Worm (Caenorhabditis elegans) whole organism, dauer: ENCODE results near the gene T10D4.14.
"Not testable (repeated sequence)": the region's sequence is repeated elsewhere in the genome, so short reads cannot be mapped to it uniquely, and the experiment has no call there.

Experiments
- unc-62 ChIP-seq: sonication (generic microtip); optimal IDR thresholded peaks from 2 replicates; lab custom pipeline; 2017; ENCODE audit warnings: missing biosample characterization, missing genetic modification reagents, missing genetic modification characterization

Gene T10D4.14

DNA sequence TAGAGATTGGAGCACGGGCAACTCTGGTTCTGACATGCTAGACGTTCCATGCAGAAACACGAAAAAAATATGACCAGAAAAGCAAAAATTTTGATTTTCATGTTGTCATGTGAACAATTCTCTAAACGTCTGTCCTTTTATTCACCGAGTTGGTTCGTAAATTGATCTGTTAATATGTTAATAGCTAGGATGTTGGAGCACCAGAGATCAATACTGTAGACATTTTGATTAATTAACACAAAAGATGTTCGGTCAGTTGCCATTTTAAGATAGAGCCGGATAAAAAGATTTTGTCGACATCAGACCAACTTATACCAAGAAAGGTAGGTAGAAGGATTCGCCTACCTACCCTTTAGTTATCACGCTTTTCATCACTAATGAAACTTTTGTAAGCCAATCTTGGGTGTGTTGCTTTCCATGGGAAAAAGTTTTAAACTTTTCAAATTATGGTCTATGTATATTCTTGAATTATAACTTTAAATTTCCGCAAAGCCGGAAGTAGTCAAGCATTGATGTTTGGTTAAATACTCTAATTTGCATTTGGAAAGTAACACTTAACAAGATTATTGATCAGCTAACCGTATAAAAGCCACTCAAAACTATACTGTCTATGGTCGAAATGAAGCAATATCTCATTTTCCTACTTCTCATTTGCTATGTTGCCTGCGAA is 1.9 kb downstream of the T10D4.14 start, which contains the start of the genes T10D4.11 and T10D4.1:
TSS of gene T10D4.11 (minus strand) at position 101 of the 670 bp plus-strand sequence.
TSS of gene T10D4.1 (plus strand) at position 620 of the 670 bp plus-strand sequence.
- no peak for TF ChIP-seq unc-62 (GFP tag; lab: Kevin White, UChicago)

DNA sequence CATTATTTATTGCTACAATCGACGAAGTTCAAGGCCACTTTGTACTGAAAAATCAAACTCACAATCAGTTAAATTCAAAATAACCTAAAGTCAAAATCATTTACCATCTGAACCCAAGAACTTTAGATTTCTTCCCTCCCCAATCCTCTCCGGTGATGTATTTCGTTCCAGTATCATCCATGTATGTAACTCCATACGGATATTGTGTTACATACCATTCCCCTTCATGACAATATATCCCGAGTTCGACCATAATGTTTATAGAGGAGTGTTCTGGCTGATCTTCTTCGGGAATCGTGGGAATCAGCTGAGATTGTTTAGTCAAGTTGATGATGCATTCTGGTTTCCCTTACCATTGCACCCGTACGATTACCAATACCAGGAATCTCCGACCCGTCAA is 3.1 kb downstream of the T10D4.14 start:
- no peak for TF ChIP-seq unc-62 (GFP tag; lab: Kevin White, UChicago)

- no peak for TF ChIP-seq unc-62 (GFP tag; lab: Kevin White, UChicago)
Observed at ce11 chrII:3145842-3146241, 5.7 kb downstream of the T10D4.14 start, which contains the start of gene T10D4.15. T10D4.15 (plus strand) TSS chrII:3146142.

- TF ChIP-seq unc-62 (GFP tag; lab: Kevin White, UChicago): not testable (repeated sequence)
Observed at ce11 chrII:3144552-3144951, 7.0 kb downstream of the T10D4.14 start, which contains the start of gene sri-43. sri-43 (minus strand) TSS chrII:3144652.

ce11 chrII:3142855-3143254 is 8.7 kb downstream of the T10D4.14 start, which contains the start of gene sri-42:
sri-42 (minus strand) TSS chrII:3142955.
- TF ChIP-seq unc-62 (GFP tag; lab: Kevin White, UChicago): not testable (repeated sequence)

DNA sequence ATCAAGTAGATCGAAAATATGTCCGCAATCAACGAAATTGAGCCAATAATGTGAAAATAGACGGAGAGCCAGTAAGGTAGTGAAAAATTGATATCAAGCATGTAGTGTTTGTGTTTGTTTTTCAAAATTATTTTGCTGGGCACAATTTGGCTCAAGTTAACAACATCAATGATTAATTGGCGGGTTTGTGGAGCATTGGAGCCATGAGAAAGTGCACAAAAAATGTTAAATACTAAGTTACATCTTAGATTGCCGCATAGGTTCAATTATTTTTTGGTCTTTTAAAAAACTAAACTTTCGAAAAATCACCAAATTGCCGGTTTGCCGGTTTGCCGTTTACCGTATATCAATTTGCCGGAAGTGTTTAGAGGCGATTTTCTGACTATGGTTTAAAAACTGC is 13.7 kb downstream of the T10D4.14 start, which contains the start of gene sri-54:
TSS of gene sri-54 (minus strand) at position 101 of the 400 bp plus-strand sequence.
- no peak for TF ChIP-seq unc-62 (GFP tag; lab: Kevin White, UChicago)

DNA sequence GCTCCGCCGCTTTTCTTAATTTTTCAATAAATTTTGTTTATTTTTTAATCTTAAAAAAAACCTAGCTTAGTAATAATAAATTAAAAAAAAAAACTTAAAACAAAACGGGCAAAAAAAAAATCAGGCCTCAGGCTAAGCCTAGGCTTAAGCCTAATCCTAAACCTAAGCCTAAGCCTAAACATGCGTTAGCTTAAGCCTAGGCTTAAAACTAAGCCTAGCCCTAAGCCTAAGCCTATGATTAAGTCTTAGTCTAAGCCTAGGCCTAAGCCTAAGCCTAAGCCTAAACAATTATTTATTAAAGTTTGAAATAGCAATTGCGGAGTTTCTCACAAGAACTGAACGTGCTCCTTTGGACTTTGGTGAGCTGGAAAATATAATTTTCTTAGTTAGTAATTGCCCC is 16.2 kb downstream of the T10D4.14 start:
- TF ChIP-seq unc-62 (GFP tag; lab: Kevin White, UChicago): no peak

DNA sequence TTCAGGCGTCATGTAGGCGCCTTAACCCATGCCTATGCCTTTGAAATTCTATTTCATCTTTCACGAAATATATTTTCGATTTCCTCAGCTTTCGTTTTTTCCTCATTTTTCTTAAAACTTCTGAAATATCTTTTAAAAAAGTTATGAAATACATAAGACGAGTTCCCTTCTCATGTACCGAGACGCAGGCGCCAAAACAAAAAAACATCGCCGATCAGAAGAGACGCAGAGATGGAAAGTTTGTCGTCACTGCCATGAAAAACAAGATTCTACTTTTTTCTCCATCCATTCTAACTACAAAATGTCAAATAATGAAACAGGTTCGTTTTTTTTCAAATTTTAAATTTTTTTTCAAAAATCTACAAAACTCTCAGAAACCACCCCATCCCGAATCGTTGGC is 22.5 kb downstream of the T10D4.14 start, which contains the start of gene chil-24:
TSS of gene chil-24 (plus strand) at position 156 of the 400 bp plus-strand sequence.
- TF ChIP-seq unc-62 (GFP tag; lab: Kevin White, UChicago): no peak

- not testable (repeated sequence) for TF ChIP-seq unc-62 (GFP tag; lab: Kevin White, UChicago)
Observed at ce11 chrII:3126741-3127140, 24.8 kb downstream of the T10D4.14 start, which contains the start of gene ins-31. ins-31 (plus strand) TSS chrII:3127041.

- TF ChIP-seq unc-62 (GFP tag; lab: Kevin White, UChicago): no peak
Observed at ce11 chrII:3126341-3126740, 25.2 kb downstream of the T10D4.14 start, which contains the start of gene ins-19. ins-19 (minus strand) TSS chrII:3126441.

DNA sequence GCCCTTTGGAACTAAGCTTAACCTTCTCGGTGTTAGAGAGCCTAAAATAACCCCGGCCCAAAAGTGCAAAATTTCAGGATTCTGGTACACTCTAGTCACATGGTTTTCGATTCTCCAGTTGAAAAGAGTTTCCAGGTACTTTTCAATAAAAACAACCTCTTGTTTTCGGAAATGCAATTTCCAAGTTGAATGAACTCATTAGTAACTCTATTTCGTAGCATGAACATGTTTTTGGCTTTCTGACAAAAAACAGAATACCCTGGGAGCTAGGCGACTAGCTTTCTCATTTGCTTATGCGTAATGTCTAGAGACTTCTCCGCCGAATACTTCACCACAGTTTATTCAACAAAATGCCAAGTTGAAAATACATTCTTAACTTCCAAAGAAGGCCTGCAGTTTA is 28.3 kb downstream of the T10D4.14 start, which contains the start of gene srh-71:
TSS of gene srh-71 (plus strand) at position 301 of the 400 bp plus-strand sequence.
- TF ChIP-seq unc-62 (GFP tag; lab: Kevin White, UChicago): no peak

DNA sequence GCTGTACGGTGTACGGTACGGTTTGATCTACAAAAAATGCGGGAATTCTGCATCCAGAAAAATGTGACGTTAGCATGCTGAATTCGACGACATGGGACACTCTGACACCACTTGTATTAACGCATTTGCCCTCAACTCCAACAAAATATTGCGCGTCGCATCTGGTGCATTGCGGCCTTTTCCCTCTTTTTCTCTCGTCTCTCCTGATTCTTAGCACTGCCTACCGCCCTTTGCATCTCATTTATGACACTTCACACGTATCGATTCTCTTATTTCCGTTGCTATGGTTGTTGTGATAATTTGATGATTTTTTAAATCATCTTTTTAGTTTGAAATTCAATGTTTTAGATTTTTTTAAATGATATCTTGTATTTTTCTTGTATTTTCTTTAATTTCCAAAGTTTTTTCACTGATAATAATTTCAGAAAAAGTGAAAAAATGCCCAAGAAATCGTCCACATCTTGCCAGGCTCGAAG is 32.6 kb downstream of the T10D4.14 start, which contains the start of gene T10D4.6:
TSS of gene T10D4.6 (plus strand) at position 426 of the 476 bp plus-strand sequence.
- no peak for TF ChIP-seq unc-62 (GFP tag; lab: Kevin White, UChicago)

DNA sequence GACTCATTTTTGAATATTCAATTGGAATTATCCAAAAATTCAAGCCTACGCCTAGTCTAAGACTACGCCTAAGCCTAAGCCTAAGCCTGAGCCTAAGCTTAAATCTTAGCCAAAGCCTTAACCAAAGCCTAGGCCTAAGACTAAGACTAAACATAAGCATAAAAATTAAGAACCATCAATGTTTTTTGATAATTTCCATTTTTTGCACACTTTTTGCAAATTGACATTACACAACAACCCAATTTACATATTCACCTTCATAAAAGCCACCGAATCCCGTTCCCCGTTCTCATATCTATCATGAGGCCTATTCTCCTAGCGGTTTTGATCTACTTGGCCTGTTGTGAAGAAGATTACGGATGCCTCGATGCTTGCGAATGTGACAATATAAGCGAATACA is 34.0 kb downstream of the T10D4.14 start, which contains the start of gene T10D4.7:
TSS of gene T10D4.7 (plus strand) at position 301 of the 400 bp plus-strand sequence.
- TF ChIP-seq unc-62 (GFP tag; lab: Kevin White, UChicago): no peak

- no peak for TF ChIP-seq unc-62 (GFP tag; lab: Kevin White, UChicago)
Observed at ce11 chrII:3113934-3114333, 37.6 kb downstream of the T10D4.14 start, which contains the start of gene clec-123. clec-123 (plus strand) TSS chrII:3114234.

DNA sequence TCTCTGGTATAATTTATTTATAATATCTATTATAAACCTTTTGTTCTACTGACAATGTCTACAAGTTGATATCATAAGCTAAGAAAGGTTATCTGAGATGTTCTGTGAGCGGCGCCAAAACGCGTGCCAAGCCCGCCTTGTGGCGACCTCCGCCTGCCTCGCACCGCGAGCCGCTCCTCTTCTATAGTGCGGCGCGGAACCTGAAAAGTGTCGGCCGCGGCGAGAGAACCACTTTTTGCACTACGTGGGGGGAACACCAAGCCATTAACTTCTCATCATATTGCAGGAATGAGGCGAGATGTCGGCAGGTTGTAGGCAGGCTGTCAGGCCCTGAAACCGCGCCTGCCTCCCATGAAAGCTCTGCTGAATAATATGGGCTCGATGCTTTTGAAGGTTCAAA is 38.2 kb downstream of the T10D4.14 start:
- no peak for TF ChIP-seq unc-62 (GFP tag; lab: Kevin White, UChicago)

DNA sequence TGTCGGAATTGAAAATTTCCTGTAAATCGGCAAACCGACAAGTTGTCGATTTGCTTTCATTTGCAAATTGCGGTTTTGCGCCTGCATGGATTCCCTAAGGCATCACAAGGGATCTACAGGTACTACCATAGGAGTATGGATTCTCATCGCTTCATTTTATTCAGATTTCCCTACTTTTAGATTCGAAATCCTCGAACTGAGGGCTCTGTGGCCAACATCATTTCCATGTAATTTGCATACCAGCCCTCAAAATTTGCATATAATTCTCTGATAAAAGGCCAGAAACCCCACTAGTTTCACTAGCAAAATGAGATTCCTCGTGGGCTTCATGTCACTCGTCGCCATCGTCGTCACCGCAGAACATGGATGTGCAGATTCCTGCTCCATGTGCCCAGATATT is 39.2 kb downstream of the T10D4.14 start, which contains the start of gene Y25C1A.2:
TSS of gene Y25C1A.2 (plus strand) at position 301 of the 400 bp plus-strand sequence.
- TF ChIP-seq unc-62 (GFP tag; lab: Kevin White, UChicago): no peak
